Worm (Caenorhabditis elegans): ENCODE measurements around the gene R10E8.2.

ce11 chrV:18266238-18266637 is 12.6 kb downstream of the R10E8.2 start, which contains the start of gene R10E8.6:
- TF ChIP-seq elt-3 (tag; optimal IDR thresholded peaks at IDR 0.05) (no peak), ces-1 (GFP tag; optimal IDR thresholded peaks at IDR 0.05) (no peak)
